Fruit fly (Drosophila melanogaster) whole organism, pupa: ENCODE results near the gene Polr2A.

Experiments used
- CG10348 ChIP-seq: fragments of 200-800 bp; sonication (Bioruptor generic); IDR thresholded peaks from 2 replicates; pipeline ENCODE4 v1.3.6; 2022; ENCODE audit warnings: missing biosample characterization, missing genetic modification characterization
- CG12605 ChIP-seq: fragments of 200-800 bp; sonication (Bioruptor generic); IDR thresholded peaks from 2 replicates; pipeline ENCODE4 v1.3.6; 2022; ENCODE audit warnings: missing biosample characterization, missing genetic modification characterization
- CG13204 ChIP-seq: fragments of 200-800 bp; sonication (Bioruptor generic); optimal IDR thresholded peaks from 2 replicates; lab custom pipeline; 2018; ENCODE audit warnings: missing biosample characterization, mild to moderate bottlenecking, missing genetic modification characterization, moderate library complexity
- CG14655 ChIP-seq: fragments of 200-800 bp; sonication (Bioruptor generic); optimal IDR thresholded peaks from 3 replicates; lab custom pipeline; 2017; ENCODE audit warnings: mild to moderate bottlenecking, missing biosample characterization, missing genetic modification reagents, missing genetic modification characterization
- CG15710 ChIP-seq: fragments of 200-800 bp; sonication (Bioruptor generic); optimal IDR thresholded peaks from 2 replicates; lab custom pipeline; 2018; ENCODE audit warnings: missing biosample characterization, mild to moderate bottlenecking, missing genetic modification characterization, moderate library complexity
- CG17806 ChIP-seq: fragments of 200-800 bp; sonication (Bioruptor generic); optimal IDR thresholded peaks from 2 replicates; lab custom pipeline; 2018; ENCODE audit warnings: missing biosample characterization, mild to moderate bottlenecking, missing genetic modification characterization, moderate library complexity
- CG32121 ChIP-seq: fragments of 200-800 bp; sonication (Bioruptor generic); IDR thresholded peaks from 2 replicates; pipeline ENCODE4 v1.3.6; 2022; ENCODE audit warnings: missing biosample characterization, missing genetic modification characterization
- CG34367 ChIP-seq: fragments of 200-800 bp; sonication (Bioruptor generic); optimal IDR thresholded peaks from 2 replicates; lab custom pipeline; 2018; ENCODE audit warnings: missing biosample characterization, mild to moderate bottlenecking, missing genetic modification characterization
- CG4496 ChIP-seq: fragments of 200-800 bp; sonication (Bioruptor generic); IDR thresholded peaks from 3 replicates; pipeline ENCODE4 v1.3.6; 2022; ENCODE audit warnings: missing biosample characterization, missing genetic modification characterization
- CG8159 ChIP-seq: fragments of 200-800 bp; sonication (Bioruptor generic); optimal IDR thresholded peaks from 3 replicates; lab custom pipeline; 2018; ENCODE audit warnings: missing biosample characterization, mild to moderate bottlenecking, missing genetic modification characterization, moderate library complexity
- CG8301 ChIP-seq: fragments of 200-800 bp; sonication (Bioruptor generic); optimal IDR thresholded peaks from 2 replicates; lab custom pipeline; 2018; ENCODE audit warnings: missing biosample characterization, mild to moderate bottlenecking, missing genetic modification characterization
- CG9948 ChIP-seq: fragments of 200-800 bp; sonication (Bioruptor generic); optimal IDR thresholded peaks from 2 replicates; lab custom pipeline; 2018; ENCODE audit warnings: missing biosample characterization, mild to moderate bottlenecking, missing genetic modification characterization, moderate library complexity
- D1 ChIP-seq: fragments of 200-800 bp; sonication (Bioruptor generic); optimal IDR thresholded peaks from 2 replicates; lab custom pipeline; 2018; ENCODE audit warnings: missing biosample characterization, mild to moderate bottlenecking, missing genetic modification characterization, moderate library complexity
- EcR ChIP-seq: fragments of 200-800 bp; sonication (Bioruptor generic); optimal IDR thresholded peaks from 3 replicates; lab custom pipeline; 2019; ENCODE audit warnings: missing biosample characterization, missing genetic modification characterization, mild to moderate bottlenecking, moderate library complexity, missing genetic modification reagents
- Ets98B ChIP-seq: fragments of 200-800 bp; sonication (Bioruptor generic); IDR thresholded peaks from 2 replicates; pipeline ENCODE4 v1.3.6; 2022; ENCODE audit warnings: missing biosample characterization, missing genetic modification characterization
- Pif1A ChIP-seq: fragments of 200-800 bp; sonication (Bioruptor generic); optimal IDR thresholded peaks from 3 replicates; lab custom pipeline; 2016; ENCODE audit warnings: missing biosample characterization, missing genetic modification characterization
- Pif1B ChIP-seq: fragments of 200-800 bp; sonication (Bioruptor generic); optimal IDR thresholded peaks from 3 replicates; lab custom pipeline; 2016; ENCODE audit warnings: missing biosample characterization, missing genetic modification characterization
- Snoo ChIP-seq: fragments of 200-800 bp; sonication (Bioruptor generic); optimal IDR thresholded peaks from 3 replicates; lab custom pipeline; 2017; ENCODE audit warnings: missing biosample characterization, mild to moderate bottlenecking, missing genetic modification characterization, inconsistent platforms
- fd96Ca ChIP-seq: fragments of 200-800 bp; sonication (Bioruptor generic); IDR thresholded peaks from 3 replicates; pipeline ENCODE4 v1.3.6; 2022; ENCODE audit warnings: missing biosample characterization, missing genetic modification characterization
- gl ChIP-seq: fragments of 200-800 bp; sonication (Bioruptor generic); optimal IDR thresholded peaks from 2 replicates; lab custom pipeline; 2018; ENCODE audit warnings: missing biosample characterization, mild to moderate bottlenecking, missing genetic modification characterization
- rn ChIP-seq: fragments of 200-800 bp; sonication (Bioruptor generic); IDR thresholded peaks from 2 replicates; pipeline ENCODE4 v1.3.6; 2022; ENCODE audit warnings: missing biosample characterization, missing genetic modification characterization

Polr2A gene

DNA sequence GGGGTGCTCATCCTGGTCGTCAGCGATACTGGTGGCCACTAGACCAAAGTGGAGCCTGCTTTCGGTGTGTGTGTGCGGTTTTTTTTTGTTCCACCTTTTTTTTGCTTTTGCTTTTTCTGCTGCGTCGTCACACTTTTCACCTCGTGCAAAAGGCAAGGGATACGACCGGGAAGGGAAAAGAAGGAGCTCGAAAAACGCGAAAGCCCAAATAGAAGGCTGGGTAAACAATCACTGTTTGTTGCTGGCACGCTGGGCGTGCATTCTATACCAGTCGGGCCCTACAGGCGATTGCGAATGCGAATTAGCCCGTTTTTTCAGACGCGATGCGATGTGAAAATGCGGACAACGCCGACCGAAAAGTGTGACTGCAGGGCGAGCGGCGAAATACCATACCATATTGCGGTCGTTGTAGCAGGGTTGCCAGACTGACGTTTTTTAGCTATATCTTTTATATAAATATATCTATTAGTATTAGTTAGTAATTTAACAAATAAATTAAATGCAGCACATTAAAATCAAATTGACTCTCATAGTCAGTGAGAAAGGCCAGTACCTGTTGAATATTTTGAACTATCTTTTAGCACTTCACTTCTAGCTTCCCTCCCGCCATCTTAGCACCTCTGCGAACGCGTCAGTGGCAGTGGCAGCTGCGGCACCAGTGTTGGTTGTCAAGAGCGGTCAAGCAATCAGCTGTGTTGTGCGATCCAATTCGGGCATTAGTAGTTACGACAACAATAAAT is at the start of gene Polr2A, which contains the start of gene CG11699:
Gene Polr2A, minus strand, starts transcription at position 371 of the 740 bp plus-strand sequence.
Gene CG11699, plus strand, starts transcription at position 666 of the 740 bp plus-strand sequence.
- TF ChIP-seq CG4496 (GFP tag; lab: Robert Waterston, UW) (peak; percentile 35; the same call in 1 of the 3 replicates), EcR (GFP tag; lab: Kevin White, UChicago) (peak; percentile 13), Snoo (tag; lab: Kevin White, UChicago) (peak; percentile 30), Pif1A (GFP tag; lab: Kevin White, UChicago) (no peak), gl (tag; lab: Kevin White, UChicago) (peak; percentile 16), CG8159 (tag; lab: Kevin White, UChicago) (peak; percentile 29), CG10348 (GFP tag; lab: Robert Waterston, UW) (no peak), CG12605 (peak; percentile 52), CG14655 (no peak), CG15710 (tag; lab: Kevin White, UChicago) (peak; percentile 34), CG8301 (tag; lab: Kevin White, UChicago) (peak; percentile 28)

DNA sequence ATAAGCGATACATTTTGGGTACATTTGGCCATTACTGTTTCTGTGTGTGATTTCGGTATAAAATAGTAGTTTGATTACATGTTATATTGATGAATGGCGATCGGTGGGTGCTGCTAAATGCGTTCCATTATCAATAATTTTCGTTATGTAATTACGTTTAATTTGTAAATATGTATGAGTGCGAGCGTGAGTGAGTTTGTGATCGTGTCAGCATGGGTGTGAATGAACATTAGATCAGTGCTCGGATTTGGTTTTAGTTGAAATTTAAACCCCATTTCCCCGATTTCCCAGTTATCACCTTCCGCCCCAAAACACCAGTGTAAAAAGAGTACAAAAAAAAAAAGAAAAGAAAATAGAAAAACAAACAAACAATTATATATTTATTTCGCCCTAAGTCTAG is 49.5 kb upstream of the Polr2A start:
- TF ChIP-seq fd96Ca (no peak), CG32121 (no peak), CG8159 (tag; lab: Kevin White, UChicago) (no peak), CG15710 (tag; lab: Kevin White, UChicago) (no peak), CG10348 (GFP tag; lab: Robert Waterston, UW) (no peak), CG34367 (tag; lab: Kevin White, UChicago) (no peak), CG12605 (no peak), CG13204 (GFP tag; lab: Kevin White, UChicago) (no peak), Snoo (tag; lab: Kevin White, UChicago) (no peak), D1 (tag; lab: Kevin White, UChicago) (no peak), CG9948 (no peak), rn (GFP tag; lab: Robert Waterston, UW) (no peak), Pif1B (GFP tag; lab: Kevin White, UChicago) (no peak), CG14655 (no peak), CG4496 (GFP tag; lab: Robert Waterston, UW) (no peak), Pif1A (GFP tag; lab: Kevin White, UChicago) (no peak), CG8301 (tag; lab: Kevin White, UChicago) (no peak), Ets98B (GFP tag; lab: Robert Waterston, UW) (no peak), gl (tag; lab: Kevin White, UChicago) (no peak), EcR (GFP tag; lab: Kevin White, UChicago) (no peak)

DNA sequence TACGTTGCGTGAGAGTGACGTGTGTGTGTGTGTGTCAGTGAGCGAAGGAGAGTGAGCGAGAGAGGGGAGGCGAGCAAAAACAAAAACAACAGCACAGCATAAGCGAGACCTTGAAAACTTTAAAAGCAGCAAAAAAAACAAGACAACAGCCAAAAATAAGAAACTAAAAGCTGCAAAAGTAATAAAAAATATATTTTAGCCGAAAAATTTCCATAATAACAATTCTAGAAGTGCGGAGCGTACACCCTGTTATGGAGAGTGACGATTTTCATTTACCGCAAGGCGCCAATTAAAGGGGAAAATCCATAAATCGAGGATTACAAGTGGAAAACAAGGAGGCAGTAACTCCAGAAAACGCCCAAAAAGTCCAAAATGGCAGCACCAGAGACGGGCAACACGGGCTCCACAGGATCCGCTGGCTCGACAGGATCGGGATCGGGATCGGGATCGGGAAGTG is 46.4 kb upstream of the Polr2A start:
- TF ChIP-seq rn (GFP tag; lab: Robert Waterston, UW) = no peak
- no peak for TF ChIP-seq CG15710 (tag; lab: Kevin White, UChicago)
- TF ChIP-seq CG14655 = no peak
- TF ChIP-seq CG4496 (GFP tag; lab: Robert Waterston, UW) = 0 out of 3 replicates have a peak, but pooled peaks have one; percentile 33
- peak; percentile 44 for TF ChIP-seq CG12605
- TF ChIP-seq CG9948 = no peak
- TF ChIP-seq Ets98B (GFP tag; lab: Robert Waterston, UW) = no peak; the same call in 1 of the 2 replicates

DNA sequence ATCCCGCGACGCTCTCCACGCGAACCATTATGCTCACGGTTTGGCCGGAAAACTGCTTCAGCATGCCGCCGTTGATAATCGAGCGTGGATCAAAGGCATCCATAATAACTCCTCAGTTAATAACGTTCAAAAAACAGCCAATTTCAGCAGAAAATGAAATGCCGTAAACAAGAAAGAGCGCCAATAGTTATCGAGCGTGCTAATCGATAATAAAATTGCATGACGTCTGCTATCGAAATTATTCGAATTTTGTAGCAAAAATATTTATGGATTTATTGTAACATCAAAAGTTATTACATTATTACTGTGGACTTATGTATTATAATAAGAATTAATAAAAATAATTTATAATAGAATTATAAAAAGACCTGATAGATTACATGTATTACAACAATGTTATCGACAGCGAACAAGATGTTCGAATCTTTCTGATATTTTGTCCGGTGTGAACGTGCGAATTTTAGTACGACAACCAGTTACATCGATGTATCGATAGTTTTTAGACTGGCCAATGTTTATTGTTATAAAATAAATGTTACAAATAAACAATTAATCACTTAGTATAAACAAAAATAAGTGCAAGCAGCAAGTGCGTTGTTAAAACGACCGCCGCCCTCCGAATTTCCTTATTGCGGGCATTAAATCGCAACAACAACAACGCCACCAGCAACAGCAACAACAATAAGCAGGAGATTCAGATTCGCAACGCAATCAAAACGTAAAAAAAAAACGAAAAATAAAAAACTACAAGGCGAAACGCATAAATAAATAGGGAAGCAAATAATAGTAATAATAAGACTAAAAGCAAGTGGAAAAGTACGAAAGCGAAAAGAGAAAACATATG is 45.7 kb upstream of the Polr2A start, which contains the start of the genes RPA3 and Met:
Gene RPA3, minus strand, starts transcription at position 189 of the 844 bp plus-strand sequence.
Gene Met, plus strand, starts transcription at position 473 of the 844 bp plus-strand sequence.
- no peak for TF ChIP-seq Snoo (tag; lab: Kevin White, UChicago)
- TF ChIP-seq CG34367 (tag; lab: Kevin White, UChicago) = peak; percentile 6
- no peak for TF ChIP-seq CG12605
- TF ChIP-seq CG14655 = no peak
- TF ChIP-seq CG17806 = no peak
- no peak for TF ChIP-seq Ets98B (GFP tag; lab: Robert Waterston, UW)
- no peak for TF ChIP-seq D1 (tag; lab: Kevin White, UChicago)
- no peak for TF ChIP-seq CG13204 (GFP tag; lab: Kevin White, UChicago)
- TF ChIP-seq, all 21 proteins: peak for 1

DNA sequence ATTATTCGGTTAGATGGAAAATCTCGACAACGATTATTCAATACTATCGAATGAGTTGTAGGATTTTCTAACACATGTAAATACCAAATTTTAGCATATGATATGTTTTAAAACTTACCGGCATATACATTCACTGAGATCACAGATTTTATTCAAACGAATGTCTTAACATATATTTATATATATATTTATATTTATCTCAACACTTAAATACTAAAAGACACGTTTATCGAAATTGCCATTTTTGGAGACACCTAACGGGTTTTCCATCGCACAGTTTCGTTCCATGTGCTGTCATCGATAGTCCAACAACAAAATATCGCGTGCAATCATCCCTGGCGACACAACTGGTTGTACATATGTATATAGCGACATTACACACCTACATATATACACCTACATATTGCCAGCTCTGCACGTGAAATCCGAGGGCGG is 41.5 kb upstream of the Polr2A start, which contains the start of the genes CG2247 and CG1703:
Gene CG2247, minus strand, starts transcription at position 8 of the 435 bp plus-strand sequence.
Gene CG1703, plus strand, starts transcription at position 283 of the 435 bp plus-strand sequence.
- no peak for TF ChIP-seq CG12605
- TF ChIP-seq, all 21 proteins: peak for 0
